Fruit fly (Drosophila melanogaster): ENCODE measurements around the gene Smr.

Smr gene

dm6 chrX:12755600-12756373 is 13.4 kb upstream of the Smr start (continued):
- TF ChIP-seq CG11696 (GFP tag; IDR thresholded peaks at IDR 0.05) (no peak), CG8359 (GFP tag; optimal IDR thresholded peaks at IDR 0.05; ENCODE audit: borderline replicate concordance) (no peak), p53 (GFP tag; optimal IDR thresholded peaks at IDR 0.05) (no peak), cg (GFP tag; optimal IDR thresholded peaks at IDR 0.05) (no peak), CG12659 (GFP tag; optimal IDR thresholded peaks at IDR 0.05) (peak; percentile 87), BtbVII (GFP tag; optimal IDR thresholded peaks at IDR 0.05) (peak; percentile 71), Blimp-1 (GFP tag; optimal IDR thresholded peaks at IDR 0.05) (peak; percentile 30), CG8290 (GFP tag; optimal IDR thresholded peaks at IDR 0.05) (no peak), CG8290 (tag; optimal IDR thresholded peaks at IDR 0.05) (peak in 1 of 2 experiments; percentile 78), CG8924 (tag; optimal IDR thresholded peaks at IDR 0.05) (peak; percentile 82), Asciz (GFP tag; optimal IDR thresholded peaks at IDR 0.05) (peak; percentile 35), stc (GFP tag; IDR thresholded peaks at IDR 0.05) (peak; percentile 63; the same call in 1 of the 2 replicates), Lhr (GFP tag; optimal IDR thresholded peaks at IDR 0.05) (no peak), dpn (GFP tag; optimal IDR thresholded peaks at IDR 0.05) (peak; percentile 64 to 68), eve (GFP tag; optimal IDR thresholded peaks at IDR 0.05) (peak in 1 of 2 experiments; percentile 29), CG4707 (GFP tag; optimal IDR thresholded peaks at IDR 0.05) (no peak), seq (GFP tag; IDR thresholded peaks at IDR 0.05) (peak; percentile 70), pnt (GFP tag; optimal IDR thresholded peaks at IDR 0.05) (peak; percentile 53), slp2 (GFP tag; optimal IDR thresholded peaks at IDR 0.05) (peak; percentile 41), Xbp1 (GFP tag; optimal IDR thresholded peaks at IDR 0.05) (peak; percentile 80), Aef1 (GFP tag; IDR thresholded peaks at IDR 0.05) (peak; percentile 70), CG4617 (GFP tag; optimal IDR thresholded peaks at IDR 0.05; ENCODE audit: borderline replicate concordance) (no peak), CG11560 (tag; IDR thresholded peaks at IDR 0.05) (peak; percentile 70; the same call in 2 of the 3 replicates), CG15269 (tag; optimal IDR thresholded peaks at IDR 0.05) (peak; percentile 84), CG11398 (GFP tag; optimal IDR thresholded peaks at IDR 0.05) (no peak), lov (optimal IDR thresholded peaks at IDR 0.05) (no peak), lov (GFP tag; IDR thresholded peaks at IDR 0.05) (no peak), CG2129 (GFP tag; IDR thresholded peaks at IDR 0.05; ENCODE audit: partially characterized antibody) (no peak), CG3281 (GFP tag; optimal IDR thresholded peaks at IDR 0.05) (peak; percentile 89), Ptx1 (GFP tag; IDR thresholded peaks at IDR 0.05) (peak; percentile 86), toy (GFP tag; IDR thresholded peaks at IDR 0.05) (no peak), CG2116 (GFP tag; optimal IDR thresholded peaks at IDR 0.05) (peak; percentile 16), gt (GFP tag; IDR thresholded peaks at IDR 0.05) (no peak), Lpt (GFP tag; optimal IDR thresholded peaks at IDR 0.05) (no peak), tin (GFP tag; optimal IDR thresholded peaks at IDR 0.05) (peak; percentile 45), Hey (tag; optimal IDR thresholded peaks at IDR 0.05) (no peak), CG32772 (GFP tag; IDR thresholded peaks at IDR 0.05) (peak; percentile 65), pum (GFP tag; optimal IDR thresholded peaks at IDR 0.05) (no peak), CG10366 (GFP tag; IDR thresholded peaks at IDR 0.05) (peak; percentile 72; the same call in 1 of the 2 replicates), lmd (GFP tag; IDR thresholded peaks at IDR 0.05) (peak; percentile 88), CG30403 (GFP tag; optimal IDR thresholded peaks at IDR 0.05) (peak; percentile 83), Doc3 (GFP tag; IDR thresholded peaks at IDR 0.05; ENCODE audit: partially characterized antibody) (no peak), sd (tag; optimal IDR thresholded peaks at IDR 0.05) (peak; percentile 75), dati (GFP tag; IDR thresholded peaks at IDR 0.05) (no peak), CG7745 (tag; optimal IDR thresholded peaks at IDR 0.05) (no peak), Abd-B (GFP tag; optimal IDR thresholded peaks at IDR 0.05) (peak; percentile 79), CG12219 (GFP tag; optimal IDR thresholded peaks at IDR 0.05) (no peak), odd (GFP tag; optimal IDR thresholded peaks at IDR 0.05) (peak; percentile 50), CG14014 (GFP tag; IDR thresholded peaks at IDR 0.05) (peak; percentile 75; the same call in 1 of the 2 replicates), wek (GFP tag; optimal IDR thresholded peaks at IDR 0.05) (no peak)
